Fruit fly (Drosophila melanogaster) whole organism, embryonic: Measurements from ENCODE around the gene toe.

Experiments used
- Blimp-1 ChIP-seq: fragments of 200-800 bp; sonication (Bioruptor generic); optimal IDR thresholded peaks from 3 replicates; lab custom pipeline; 2018; ENCODE audit warnings: missing biosample characterization, missing genetic modification characterization, mild to moderate bottlenecking, moderate library complexity, missing genetic modification reagents
- CG10147 ChIP-seq: fragments of 200-800 bp; sonication (Bioruptor generic); optimal IDR thresholded peaks from 2 replicates; lab custom pipeline; 2019; ENCODE audit warnings: missing biosample characterization, mild to moderate bottlenecking, missing genetic modification characterization, moderate library complexity
- CG1024 ChIP-seq: fragments of 200-800 bp; sonication (Bioruptor generic); IDR thresholded peaks from 2 replicates; pipeline ENCODE4 v1.3.6; 2022; ENCODE audit warnings: missing biosample characterization, missing genetic modification characterization
- CG10274 ChIP-seq: fragments of 200-800 bp; sonication (Bioruptor generic); optimal IDR thresholded peaks from 3 replicates; lab custom pipeline; 2017; ENCODE audit warnings: missing biosample characterization, mild to moderate bottlenecking, missing genetic modification characterization
- CG10654 ChIP-seq: fragments of 200-800 bp; sonication (Bioruptor generic); optimal IDR thresholded peaks from 2 replicates; lab custom pipeline; 2016; ENCODE audit warnings: missing biosample characterization, missing genetic modification characterization
- CG11504 ChIP-seq: fragments of 200-800 bp; sonication (Bioruptor generic); optimal IDR thresholded peaks from 3 replicates; lab custom pipeline; 2019; ENCODE audit warnings: missing biosample characterization, mild to moderate bottlenecking, missing genetic modification characterization, moderate library complexity
- CG12155 ChIP-seq: fragments of 200-800 bp; sonication (Bioruptor generic); optimal IDR thresholded peaks from 3 replicates; lab custom pipeline; 2016; ENCODE audit warnings: missing biosample characterization, missing genetic modification characterization
- CG12942 ChIP-seq: fragments of 200-800 bp; sonication (Bioruptor generic); optimal IDR thresholded peaks from 3 replicates; lab custom pipeline; 2016; ENCODE audit warnings: missing biosample characterization, missing genetic modification characterization
- CG16813 ChIP-seq: fragments of 200-800 bp; sonication (Bioruptor generic); IDR thresholded peaks from 3 replicates; pipeline ENCODE4 v1.3.6; 2022; ENCODE audit warnings: missing biosample characterization, missing genetic modification characterization; ENCODE audit not compliant: partially characterized antibody
- CG17361 ChIP-seq: fragments of 200-800 bp; sonication (Bioruptor generic); IDR thresholded peaks from 3 replicates; pipeline ENCODE4 v1.3.6; 2022; ENCODE audit warnings: missing biosample characterization, missing genetic modification characterization
- CG17912 ChIP-seq: fragments of 200-800 bp; sonication (Bioruptor generic); optimal IDR thresholded peaks from 2 replicates; lab custom pipeline; 2018; ENCODE audit warnings: missing biosample characterization, mild to moderate bottlenecking, missing genetic modification characterization
- CG18764 ChIP-seq: fragments of 200-800 bp; sonication (Bioruptor generic); optimal IDR thresholded peaks from 3 replicates; lab custom pipeline; 2016; ENCODE audit warnings: missing biosample characterization, missing genetic modification characterization
- CG30020 ChIP-seq: fragments of 200-800 bp; optimal IDR thresholded peaks from 2 replicates; lab custom pipeline; 2019; ENCODE audit warnings: missing biosample characterization, mild to moderate bottlenecking, missing genetic modification characterization, moderate library complexity
- CG30403 ChIP-seq: fragments of 200-800 bp; sonication (Bioruptor generic); optimal IDR thresholded peaks from 3 replicates; lab custom pipeline; 2016; ENCODE audit warnings: missing biosample characterization, missing genetic modification characterization
- CG30431 ChIP-seq: fragments of 200-800 bp; sonication (Bioruptor generic); optimal IDR thresholded peaks from 2 replicates; lab custom pipeline; 2017; ENCODE audit warnings: missing biosample characterization, missing genetic modification characterization
- CG6689 ChIP-seq: fragments of 200-800 bp; sonication (Bioruptor generic); IDR thresholded peaks from 2 replicates; pipeline ENCODE4 v1.3.6; 2022; ENCODE audit warnings: missing biosample characterization, missing genetic modification characterization
- CG8089 ChIP-seq: fragments of 200-800 bp; sonication (Bioruptor generic); optimal IDR thresholded peaks from 3 replicates; lab custom pipeline; 2016; ENCODE audit warnings: missing biosample characterization, missing genetic modification characterization
- D19A ChIP-seq: fragments of 200-800 bp; optimal IDR thresholded peaks from 3 replicates; lab custom pipeline; 2019; ENCODE audit warnings: missing biosample characterization, mild to moderate bottlenecking, missing genetic modification characterization, moderate library complexity
- Dek ChIP-seq: fragments of 200-800 bp; sonication (Bioruptor generic); optimal IDR thresholded peaks from 3 replicates; lab custom pipeline; 2019; ENCODE audit warnings: missing biosample characterization, mild to moderate bottlenecking, missing genetic modification characterization, moderate library complexity
- Doc3 ChIP-seq: fragments of 200-800 bp; sonication (Bioruptor generic); IDR thresholded peaks from 3 replicates; pipeline ENCODE4 v1.3.6; 2022; ENCODE audit warnings: missing biosample characterization, missing genetic modification characterization; ENCODE audit not compliant: partially characterized antibody
- Drgx ChIP-seq: fragments of 200-800 bp; sonication (Bioruptor generic); IDR thresholded peaks from 2 replicates; pipeline ENCODE4 v1.3.6; 2022; ENCODE audit warnings: missing biosample characterization, missing genetic modification characterization
- H15 ChIP-seq: fragments of 200-800 bp; sonication (Bioruptor generic); IDR thresholded peaks from 3 replicates; pipeline ENCODE4 v1.3.6; 2022; ENCODE audit warnings: missing biosample characterization, missing genetic modification characterization
- H2.0 ChIP-seq: fragments of 200-800 bp; sonication (Bioruptor generic); IDR thresholded peaks from 2 replicates; pipeline ENCODE4 v1.3.6; 2022; ENCODE audit warnings: missing biosample characterization, missing genetic modification characterization
- HHEX ChIP-seq: fragments of 200-800 bp; sonication (Bioruptor generic); optimal IDR thresholded peaks from 3 replicates; lab custom pipeline; 2017; ENCODE audit warnings: missing biosample characterization, mild to moderate bottlenecking, missing genetic modification characterization, missing genetic modification reagents
- Hr51 ChIP-seq, 2 experiments: fragments of 200-800 bp; sonication (Bioruptor generic); optimal IDR thresholded peaks; 2 replicates in 1 of 2; 3 replicates in 1 of 2; lab custom pipeline; 2016 to 2018; ENCODE audit warnings: missing biosample characterization in 2 of 2, missing genetic modification characterization in 2 of 2, mild to moderate bottlenecking in 1 of 2, moderate library complexity in 1 of 2
- Pdp1 ChIP-seq, 2 experiments: fragments of 200-800 bp; sonication (Bioruptor generic); optimal IDR thresholded peaks; 3 replicates each; lab custom pipeline; 2016; ENCODE audit warnings: missing biosample characterization in 2 of 2, missing genetic modification characterization in 2 of 2, mild to moderate bottlenecking in 1 of 2, moderate library complexity in 1 of 2
- Side ChIP-seq: fragments of 200-800 bp; sonication (Bioruptor generic); optimal IDR thresholded peaks from 2 replicates; lab custom pipeline; 2016; ENCODE audit warnings: missing biosample characterization, missing genetic modification characterization
- Stat92E ChIP-seq, 3 experiments: fragments of >200 bp in 2 of 3; fragments of 200-800 bp in 1 of 3; sonication (Bioruptor generic) in 1 of 3; optimal IDR thresholded peaks; 2 replicates each; lab custom pipeline; 2017 to 2019; ENCODE audit warnings: missing biosample characterization in 3 of 3, missing genetic modification characterization in 3 of 3, mild to moderate bottlenecking in 1 of 3, moderate library complexity in 1 of 3
- chinmo ChIP-seq: fragments of 200-800 bp; sonication (Bioruptor generic); IDR thresholded peaks from 4 replicates; pipeline ENCODE4 v1.3.6; 2022; ENCODE audit warnings: missing biosample characterization, missing genetic modification characterization; ENCODE audit not compliant: partially characterized antibody
- dati ChIP-seq: fragments of 200-800 bp; sonication (Bioruptor generic); IDR thresholded peaks from 2 replicates; pipeline ENCODE4 v1.3.6; 2022; ENCODE audit warnings: missing biosample characterization, missing genetic modification characterization
- dpn ChIP-seq, 2 experiments: fragments of 200-800 bp; sonication (Bioruptor generic); optimal IDR thresholded peaks; 3 replicates each; lab custom pipeline; 2016; ENCODE audit warnings: missing biosample characterization in 2 of 2, missing genetic modification characterization in 2 of 2
- dysf ChIP-seq: fragments of 200-800 bp; sonication (Bioruptor generic); IDR thresholded peaks from 3 replicates; pipeline ENCODE4 v1.3.6; 2022; ENCODE audit warnings: missing biosample characterization, missing genetic modification characterization
- fru ChIP-seq: fragments of >200 bp; optimal IDR thresholded peaks from 2 replicates; lab custom pipeline; 2017
- her ChIP-seq: fragments of 200-800 bp; sonication (Bioruptor generic); optimal IDR thresholded peaks from 2 replicates; lab custom pipeline; 2016; ENCODE audit warnings: missing biosample characterization, missing genetic modification characterization
- lilli ChIP-seq: fragments of 200-800 bp; sonication (Bioruptor generic); optimal IDR thresholded peaks from 3 replicates; lab custom pipeline; 2016; ENCODE audit warnings: missing biosample characterization, missing genetic modification characterization
- nerfin-2 ChIP-seq: fragments of 200-800 bp; sonication (Bioruptor generic); IDR thresholded peaks from 2 replicates; pipeline ENCODE4 v1.3.6; 2022; ENCODE audit warnings: missing biosample characterization, missing genetic modification characterization; ENCODE audit not compliant: partially characterized antibody
- pan ChIP-seq, 4 experiments: fragments of >200 bp in 3 of 4; fragments of 200-800 bp in 1 of 4; sonication (Bioruptor generic) in 1 of 4; optimal IDR thresholded peaks in 3 of 4; IDR thresholded peaks in 1 of 4; 2 replicates each; pipeline versions ENCODE4 v1.3.6 to Lab custom; 2017 to 2022; ENCODE audit warnings: missing biosample characterization in 2 of 4, missing genetic modification characterization in 2 of 4, mixed read lengths in 1 of 4
- phol ChIP-seq: fragments of 200-800 bp; sonication (Bioruptor generic); optimal IDR thresholded peaks from 3 replicates; lab custom pipeline; 2018; ENCODE audit warnings: missing biosample characterization, mild to moderate bottlenecking, missing genetic modification characterization, moderate library complexity
- ro ChIP-seq: fragments of 200-800 bp; sonication (Bioruptor generic); IDR thresholded peaks from 2 replicates; pipeline ENCODE4 v1.3.6; 2022; ENCODE audit warnings: missing biosample characterization, missing genetic modification characterization
- sens ChIP-seq: fragments of 200-800 bp; sonication (Bioruptor generic); peaks from one replicate; lab custom pipeline; 2016; ENCODE audit warnings: missing biosample characterization, missing genetic modification characterization
- slbo ChIP-seq: fragments of 200-800 bp; sonication (Bioruptor generic); IDR thresholded peaks from 2 replicates; pipeline ENCODE4 v1.3.6; 2022; ENCODE audit warnings: missing biosample characterization, missing genetic modification characterization
- vfl ChIP-seq: fragments of 200-800 bp; sonication (Bioruptor generic); optimal IDR thresholded peaks from 2 replicates; lab custom pipeline; 2016; ENCODE audit warnings: missing biosample characterization, missing genetic modification characterization

Gene toe

dm6 chr3L:12391240-12391843 lies 41.1 kb downstream of the toe start, which contains the start of gene Ncc69 (continued):
- TF ChIP-seq pan (optimal IDR thresholded peaks at IDR 0.05; lab: Kevin White, UChicago) (no peak), pan (GFP tag; optimal IDR thresholded peaks at IDR 0.05 in 1 of 2, IDR thresholded peaks at IDR 0.05 in 1 of 2) (no peak), CG30431 (GFP tag; lab: Kevin White, UChicago) (no peak), CG16813 (GFP tag; lab: Robert Waterston, UW) (no peak), CG12155 (GFP tag; lab: Kevin White, UChicago) (no peak), slbo (GFP tag; lab: Robert Waterston, UW) (peak; percentile 20; the same call in 1 of the 2 replicates), Hr51 (GFP tag; optimal IDR thresholded peaks at IDR 0.05; lab: Kevin White, UChicago) (no peak), CG10654 (no peak), Blimp-1 (no peak), Side (GFP tag; lab: Kevin White, UChicago) (no peak), CG17912 (GFP tag; lab: Kevin White, UChicago) (no peak), CG18764 (no peak), CG6689 (GFP tag; lab: Robert Waterston, UW) (no peak), Doc3 (GFP tag; lab: Robert Waterston, UW) (no peak), fru (lab: Kevin White, UChicago) (no peak), CG11504 (tag; lab: Kevin White, UChicago) (no peak), CG12942 (no peak), sens (GFP tag; lab: Kevin White, UChicago) (peak; percentile 83), CG30020 (tag; lab: Kevin White, UChicago) (no peak), CG1024 (GFP tag; lab: Robert Waterston, UW) (no peak), D19A (tag; lab: Kevin White, UChicago) (no peak), CG30403 (GFP tag; lab: Kevin White, UChicago) (no peak), CG17361 (GFP tag; lab: Robert Waterston, UW) (no peak), H2.0 (GFP tag; lab: Robert Waterston, UW) (no peak), CG10147 (GFP tag; lab: Kevin White, UChicago) (no peak), vfl (GFP tag; lab: Kevin White, UChicago) (no peak), chinmo (peak; percentile 89; the same call in 2 of the 4 replicates), Dek (tag; lab: Kevin White, UChicago) (no peak), ro (GFP tag; lab: Robert Waterston, UW) (no peak), Pdp1 (GFP tag; optimal IDR thresholded peaks at IDR 0.05; lab: Kevin White, UChicago) (peak in 1 of 2 experiments; percentile 28), nerfin-2 (no peak), dpn (GFP tag; optimal IDR thresholded peaks at IDR 0.05; lab: Kevin White, UChicago) (no peak), Drgx (GFP tag; lab: Robert Waterston, UW) (no peak), H15 (GFP tag; lab: Robert Waterston, UW) (no peak), HHEX (GFP tag; lab: Kevin White, UChicago) (no peak), dysf (no peak), Stat92E (GFP tag; optimal IDR thresholded peaks at IDR 0.05; lab: Kevin White, UChicago) (peak in 1 of 3 experiments; percentile 3), lilli (GFP tag; lab: Kevin White, UChicago) (no peak), phol (tag; lab: Kevin White, UChicago) (no peak), CG8089 (no peak), her (no peak)

- 0 out of 2 replicates have a peak, but pooled peaks have one; percentile 6 for TF ChIP-seq dati
- TF ChIP-seq sens (GFP tag; lab: Kevin White, UChicago) = peak; percentile 25
- no peak for TF ChIP-seq CG10274 (GFP tag; lab: Kevin White, UChicago)
Measured at dm6 chr3L:12387898-12388297, 44.6 kb downstream of the toe start.
